Worm (Caenorhabditis elegans) whole organism, L1 larva: ENCODE measurements around the gene T09F3.5.
"Not testable (repeated sequence)": the region's sequence is repeated elsewhere in the genome, so short reads cannot be mapped to it uniquely, and the experiment has no call there.

Experiments used
- C16A3.4 ChIP-seq: fragments of 150-350 bp; optimal IDR thresholded peaks from 2 replicates; lab custom pipeline; 2014; ENCODE audit warnings: missing biosample characterization, missing genetic modification characterization
- F16B12.6 ChIP-seq: fragments of 150-350 bp; optimal IDR thresholded peaks from 2 replicates; lab custom pipeline; 2014; ENCODE audit warnings: missing biosample characterization, missing genetic modification characterization
- alr-1 ChIP-seq: fragments of 200-800 bp; sonication (Bioruptor generic); optimal IDR thresholded peaks from 2 replicates; lab custom pipeline; 2018; ENCODE audit warnings: borderline replicate concordance, mild to moderate bottlenecking, missing genetic modification characterization, missing compliant biosample characterization
- ama-1 ChIP-seq: fragments of 150-350 bp; optimal IDR thresholded peaks from 2 replicates; lab custom pipeline; 2014
- ceh-8 ChIP-seq: fragments of 200-800 bp; sonication (Bioruptor generic); optimal IDR thresholded peaks from 2 replicates; lab custom pipeline; 2018; ENCODE audit warnings: mild to moderate bottlenecking, missing genetic modification characterization, moderate library complexity, missing compliant biosample characterization
- ces-1 ChIP-seq: fragments of 150-350 bp; optimal IDR thresholded peaks from 2 replicates; lab custom pipeline; 2014; ENCODE audit warnings: missing biosample characterization, missing genetic modification reagents, missing genetic modification characterization
- dsc-1 ChIP-seq: sonication (generic microtip); optimal IDR thresholded peaks from 2 replicates; lab custom pipeline; 2016; ENCODE audit warnings: mild to moderate bottlenecking, missing genetic modification characterization, missing compliant biosample characterization
- efl-1 ChIP-seq, 4 experiments: fragments of 150-350 bp; optimal IDR thresholded peaks in 3 of 4; peaks in 1 of 4; 1 replicate in 1 of 4; 2 replicates in 3 of 4; lab custom pipeline; 2014; ENCODE audit warnings: missing biosample characterization in 2 of 4, missing genetic modification characterization in 2 of 4, missing genetic modification reagents in 2 of 4
- efl-3 ChIP-seq: fragments of 200-800 bp; sonication (Bioruptor generic); optimal IDR thresholded peaks from 2 replicates; lab custom pipeline; 2018; ENCODE audit warnings: mild to moderate bottlenecking, missing genetic modification characterization, missing compliant biosample characterization
- egl-27 ChIP-seq, 2 experiments: fragments of 150-350 bp in 1 of 2; sonication (generic microtip); optimal IDR thresholded peaks; 3 replicates each; lab custom pipeline; 2017 to 2018; ENCODE audit warnings: missing biosample characterization in 2 of 2, missing genetic modification characterization in 2 of 2, missing genetic modification reagents in 2 of 2
- elt-2 ChIP-seq: sonication (generic microtip); optimal IDR thresholded peaks from 2 replicates; lab custom pipeline; 2016; ENCODE audit warnings: missing genetic modification characterization, mild to moderate bottlenecking, inconsistent platforms, missing compliant biosample characterization, missing genetic modification reagents
- ets-5 ChIP-seq: fragments of 200-800 bp; sonication (Bioruptor generic); IDR thresholded peaks from 2 replicates; pipeline ENCODE4 v1.3.6; 2022; ENCODE audit warnings: missing genetic modification characterization, missing compliant biosample characterization
- grh-1 ChIP-seq: fragments of 200-800 bp; sonication (Bioruptor generic); IDR thresholded peaks from 2 replicates; pipeline ENCODE4 v1.3.6; 2022; ENCODE audit warnings: missing genetic modification reagents, missing genetic modification characterization, missing compliant biosample characterization
- hlh-4 ChIP-seq: sonication (generic microtip); optimal IDR thresholded peaks from 2 replicates; lab custom pipeline; 2016; ENCODE audit warnings: mild to moderate bottlenecking, missing genetic modification characterization, missing compliant biosample characterization
- hpl-2 ChIP-seq: fragments of 150-350 bp; optimal IDR thresholded peaks from 2 replicates; lab custom pipeline; 2014; ENCODE audit warnings: missing biosample characterization, missing genetic modification reagents, missing genetic modification characterization
- isw-1 ChIP-seq: fragments of 200-800 bp; sonication (Bioruptor generic); IDR thresholded peaks from 2 replicates; pipeline ENCODE4 v1.3.6; 2022; ENCODE audit warnings: missing genetic modification characterization, missing compliant biosample characterization
- jun-1 ChIP-seq: fragments of 150-350 bp; optimal IDR thresholded peaks from 2 replicates; lab custom pipeline; 2014; ENCODE audit warnings: missing biosample characterization, missing genetic modification reagents, missing genetic modification characterization
- lin-13 ChIP-seq: fragments of 150-350 bp; optimal IDR thresholded peaks from 2 replicates; lab custom pipeline; 2014; ENCODE audit warnings: missing biosample characterization, missing genetic modification reagents, missing genetic modification characterization
- lin-14 ChIP-seq: fragments of 200-800 bp; sonication (Bioruptor generic); optimal IDR thresholded peaks from 2 replicates; lab custom pipeline; 2018; ENCODE audit warnings: mild to moderate bottlenecking, missing genetic modification characterization, moderate library complexity, missing compliant biosample characterization
- lin-15B ChIP-seq: fragments of 150-350 bp; sonication (generic microtip); optimal IDR thresholded peaks from 3 replicates; lab custom pipeline; 2014; ENCODE audit warnings: missing biosample characterization, missing genetic modification characterization
- lin-35 ChIP-seq, 2 experiments: fragments of 150-350 bp; optimal IDR thresholded peaks; 2 replicates each; lab custom pipeline; 2014; ENCODE audit warnings: missing biosample characterization in 2 of 2, missing genetic modification characterization in 2 of 2, missing genetic modification reagents in 2 of 2
- lsy-2 ChIP-seq, 2 experiments: fragments of 150-350 bp; optimal IDR thresholded peaks; 2 replicates each; lab custom pipeline; 2014; ENCODE audit warnings: missing biosample characterization in 2 of 2, missing genetic modification characterization in 2 of 2
- mdl-1 ChIP-seq, 2 experiments: fragments of 150-350 bp; optimal IDR thresholded peaks; 2 replicates each; lab custom pipeline; 2014 to 2017; ENCODE audit warnings: missing biosample characterization in 2 of 2, missing genetic modification characterization in 2 of 2, inconsistent platforms in 1 of 2
- mef-2 ChIP-seq: fragments of 150-350 bp; optimal IDR thresholded peaks from 2 replicates; lab custom pipeline; 2014; ENCODE audit warnings: missing biosample characterization, missing genetic modification characterization
- nhr-11 ChIP-seq: fragments of 150-350 bp; optimal IDR thresholded peaks from 2 replicates; lab custom pipeline; 2014; ENCODE audit warnings: missing biosample characterization, missing genetic modification characterization
- nhr-19 ChIP-seq: fragments of 200-800 bp; sonication (Bioruptor generic); conservative IDR thresholded peaks from 2 replicates; pipeline ENCODE4 v1.3.6; 2022; ENCODE audit warnings: missing genetic modification characterization, missing compliant biosample characterization
- nhr-20 ChIP-seq: sonication (generic microtip); optimal IDR thresholded peaks from 2 replicates; lab custom pipeline; 2016; ENCODE audit warnings: mild to moderate bottlenecking, missing genetic modification characterization, missing compliant biosample characterization
- nhr-237 ChIP-seq: fragments of 150-350 bp; optimal IDR thresholded peaks from 2 replicates; lab custom pipeline; 2014; ENCODE audit warnings: missing biosample characterization, missing genetic modification characterization
- nhr-28 ChIP-seq: fragments of 150-350 bp; optimal IDR thresholded peaks from 2 replicates; lab custom pipeline; 2014; ENCODE audit warnings: missing biosample characterization, missing genetic modification characterization
- nhr-71 ChIP-seq: sonication (generic microtip); optimal IDR thresholded peaks from 2 replicates; lab custom pipeline; 2016; ENCODE audit warnings: mild to moderate bottlenecking, missing genetic modification characterization, moderate library complexity, missing compliant biosample characterization
- nhr-76 ChIP-seq: sonication (generic microtip); optimal IDR thresholded peaks from 2 replicates; lab custom pipeline; 2017; ENCODE audit warnings: missing biosample characterization, missing genetic modification characterization
- nhr-85 ChIP-seq: sonication (generic microtip); peaks from one replicate; lab custom pipeline; 2016; ENCODE audit warnings: missing genetic modification characterization, inconsistent platforms, missing compliant biosample characterization
- pax-3 ChIP-seq: fragments of 200-800 bp; sonication (Bioruptor generic); optimal IDR thresholded peaks from 2 replicates; lab custom pipeline; 2018; ENCODE audit warnings: mild to moderate bottlenecking, missing genetic modification characterization, moderate library complexity, missing compliant biosample characterization
- rnt-1 ChIP-seq: sonication (generic microtip); optimal IDR thresholded peaks from 2 replicates; lab custom pipeline; 2016; ENCODE audit warnings: mild to moderate bottlenecking, missing genetic modification characterization, moderate library complexity, missing compliant biosample characterization
- skn-1 ChIP-seq: fragments of 150-350 bp; optimal IDR thresholded peaks from 2 replicates; lab custom pipeline; 2014; ENCODE audit warnings: missing biosample characterization, missing genetic modification characterization
- tbx-2 ChIP-seq: sonication (generic microtip); optimal IDR thresholded peaks from 2 replicates; lab custom pipeline; 2016; ENCODE audit warnings: missing genetic modification characterization, missing compliant biosample characterization
- tlp-1 ChIP-seq: fragments of 150-350 bp; optimal IDR thresholded peaks from 2 replicates; lab custom pipeline; 2014; ENCODE audit warnings: missing biosample characterization, missing genetic modification characterization
- unc-130 ChIP-seq: fragments of 150-350 bp; optimal IDR thresholded peaks from 2 replicates; lab custom pipeline; 2017; ENCODE audit warnings: missing biosample characterization, missing genetic modification characterization, inconsistent platforms
- vab-15 ChIP-seq: sonication (generic microtip); optimal IDR thresholded peaks from 2 replicates; lab custom pipeline; 2017; ENCODE audit warnings: missing genotype, mild to moderate bottlenecking, missing genetic modification characterization, missing compliant biosample characterization

T09F3.5 gene

ce11 chrII:10437840-10438239 is 41.2 kb downstream of the T09F3.5 start:
- TF ChIP-seq lin-15B (no peak), nhr-20 (tag; lab: Kevin White, UChicago) (no peak)

DNA sequence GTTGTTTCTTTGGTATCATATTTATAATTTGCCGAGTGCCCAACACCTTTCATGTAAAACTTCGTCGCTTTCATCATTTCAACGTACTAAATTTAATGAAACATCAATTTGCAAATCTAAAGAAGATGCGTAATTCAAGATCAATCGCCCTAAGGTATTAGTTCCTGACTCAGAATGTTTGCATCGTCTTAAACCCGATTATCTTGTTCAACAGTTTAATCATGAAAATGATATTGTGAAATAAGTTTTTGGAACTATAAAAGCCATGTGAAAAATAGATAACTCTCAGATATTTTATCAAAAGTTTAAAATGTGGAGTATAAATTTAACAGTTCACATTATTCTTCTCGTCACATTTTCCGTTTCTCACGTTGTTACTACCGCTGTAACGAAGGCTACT is 43.3 kb downstream of the T09F3.5 start, which contains the start of gene E04D5.4:
Gene E04D5.4 (plus strand): TSS at position 301 of the 400 bp plus-strand sequence.
- TF ChIP-seq efl-1 (optimal IDR thresholded peaks at IDR 0.05; lab: Kevin White, UChicago) (no peak), efl-1 (GFP tag; optimal IDR thresholded peaks at IDR 0.05 in 1 of 2; lab: Kevin White, UChicago) (peak in 1 of 2 experiments; percentile 83), alr-1 (no peak), mef-2 (tag; lab: Kevin White, UChicago) (no peak)

DNA sequence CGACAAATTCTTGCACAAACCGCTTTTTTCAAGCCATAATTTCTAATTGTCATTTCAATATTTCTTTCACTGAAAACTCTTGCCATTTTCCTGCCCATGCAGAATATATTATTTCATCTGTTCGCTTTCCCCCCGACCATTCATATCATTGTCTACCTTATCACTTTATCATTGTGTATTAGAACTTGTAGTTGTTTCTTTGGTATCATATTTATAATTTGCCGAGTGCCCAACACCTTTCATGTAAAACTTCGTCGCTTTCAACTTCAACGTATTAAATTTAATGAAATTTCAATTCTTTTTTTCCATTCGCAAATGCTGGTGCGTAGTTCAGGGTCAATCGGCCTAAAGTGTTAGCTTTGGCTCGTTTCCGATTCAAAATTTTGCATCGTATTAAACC is 46.2 kb downstream of the T09F3.5 start, which contains the start of gene ZK673.1:
Gene ZK673.1 (plus strand): TSS at position 301 of the 400 bp plus-strand sequence.
- not testable (repeated sequence) for TF ChIP-seq isw-1 (GFP tag; lab: Robert Waterston, UW); pax-3 (tag; lab: Kevin White, UChicago); nhr-28 (tag; lab: Kevin White, UChicago)

- TF ChIP-seq elt-2 (peak; percentile 59), jun-1 (tag; lab: Kevin White, UChicago) (no peak), lin-35 (GFP tag; optimal IDR thresholded peaks at IDR 0.05; lab: Kevin White, UChicago) (peak in 1 of 2 experiments; percentile 32)
- TF ChIP-seq, all 84 proteins: peak for 2
These were observed 47.2 kb downstream of the T09F3.5 start for ce11 chrII:10443898-10444297.

- TF ChIP-seq efl-1 (optimal IDR thresholded peaks at IDR 0.05; lab: Kevin White, UChicago), result peak in 1 of 2 experiments; percentile 12
- TF ChIP-seq efl-1 (GFP tag; optimal IDR thresholded peaks at IDR 0.05 in 1 of 2; lab: Kevin White, UChicago), result no peak
- peak; percentile 61 for TF ChIP-seq nhr-71
- TF ChIP-seq mdl-1 (tag; optimal IDR thresholded peaks at IDR 0.05; lab: Kevin White, UChicago), result peak in 1 of 2 experiments; percentile 2
- peak; percentile 49 to 51 for TF ChIP-seq lsy-2 (tag; optimal IDR thresholded peaks at IDR 0.05; lab: Kevin White, UChicago)
- TF ChIP-seq nhr-11 (tag; lab: Kevin White, UChicago), result no peak
- no peak for TF ChIP-seq tlp-1 (tag; lab: Kevin White, UChicago)
- peak; percentile 1 for TF ChIP-seq C16A3.4 (tag; lab: Kevin White, UChicago)
- TF ChIP-seq vab-15 (tag; lab: Kevin White, UChicago), result no peak
- peak; percentile 76 for TF ChIP-seq F16B12.6
- TF ChIP-seq hpl-2, result no peak
- peak; percentile 65 for TF ChIP-seq rnt-1 (tag; lab: Kevin White, UChicago)
- TF ChIP-seq skn-1 (tag; lab: Kevin White, UChicago), result peak; percentile 5
- no peak for TF ChIP-seq unc-130 (tag; lab: Kevin White, UChicago)
- TF ChIP-seq nhr-19 (GFP tag; lab: Robert Waterston, UW), result peak; percentile 40
- TF ChIP-seq nhr-237 (tag; lab: Kevin White, UChicago), result no peak
- TF ChIP-seq dsc-1, result no peak
- TF ChIP-seq lin-14 (GFP tag; lab: Kevin White, UChicago), result peak; percentile 64
These were observed 48.5 kb downstream of the T09F3.5 start for ce11 chrII:10444971-10445707.

ce11 chrII:10445738-10446137 is 49.1 kb downstream of the T09F3.5 start:
- TF ChIP-seq rnt-1 (tag; lab: Kevin White, UChicago) (peak; percentile 36), elt-2 (no peak), tbx-2 (no peak), mdl-1 (tag; optimal IDR thresholded peaks at IDR 0.05; lab: Kevin White, UChicago) (peak in 1 of 2 experiments; percentile 52), grh-1 (no peak), alr-1 (no peak), pax-3 (tag; lab: Kevin White, UChicago) (no peak), hlh-4 (tag; lab: Kevin White, UChicago) (no peak), unc-130 (tag; lab: Kevin White, UChicago) (peak; percentile 52), nhr-85 (tag; lab: Kevin White, UChicago) (no peak), F16B12.6 (peak; percentile 9), ets-5 (GFP tag; lab: Robert Waterston, UW) (no peak), lin-35 (GFP tag; optimal IDR thresholded peaks at IDR 0.05; lab: Kevin White, UChicago) (peak; percentile 1 to 23), ceh-8 (GFP tag; lab: Kevin White, UChicago) (no peak), efl-3 (no peak), lin-13 (peak; percentile 29), skn-1 (tag; lab: Kevin White, UChicago) (peak; percentile 53), ces-1 (GFP tag; lab: Kevin White, UChicago) (no peak), efl-1 (optimal IDR thresholded peaks at IDR 0.05; lab: Kevin White, UChicago) (peak in 1 of 2 experiments; percentile 27), efl-1 (GFP tag; optimal IDR thresholded peaks at IDR 0.05 in 1 of 2; lab: Kevin White, UChicago) (peak in 1 of 2 experiments; percentile 84), nhr-76 (tag; lab: Kevin White, UChicago) (no peak), egl-27 (tag; optimal IDR thresholded peaks at IDR 0.05; lab: Kevin White, UChicago) (no peak), ama-1 (lab: Kevin White, UChicago) (no peak), lin-14 (GFP tag; lab: Kevin White, UChicago) (peak; percentile 73)
